Fruit fly (Drosophila melanogaster) whole organism, embryonic: ENCODE data around the gene wuho.

ENCODE experiments used
- ATbp ChIP-seq: fragments of 200-800 bp; sonication (Bioruptor generic); optimal IDR thresholded peaks from 2 replicates; lab custom pipeline; 2017; ENCODE audit warnings: missing biosample characterization, mild to moderate bottlenecking, missing genetic modification characterization, missing genetic modification reagents
- Aef1 ChIP-seq: fragments of 200-800 bp; sonication (Bioruptor generic); IDR thresholded peaks from 3 replicates; pipeline ENCODE4 v1.3.6; 2022; ENCODE audit warnings: missing biosample characterization, missing genetic modification characterization
- Atf6 ChIP-seq: fragments of 200-800 bp; sonication (Bioruptor generic); IDR thresholded peaks from 2 replicates; pipeline ENCODE4 v1.3.6; 2022; ENCODE audit warnings: missing biosample characterization, missing genetic modification characterization
- Awh ChIP-seq: fragments of 200-800 bp; sonication (Bioruptor generic); IDR thresholded peaks from 2 replicates; pipeline ENCODE4, ENCODE4 v1.3.6; 2022; ENCODE audit warnings: missing biosample characterization, missing genetic modification characterization
- Blimp-1 ChIP-seq: fragments of 200-800 bp; sonication (Bioruptor generic); optimal IDR thresholded peaks from 3 replicates; lab custom pipeline; 2018; ENCODE audit warnings: missing biosample characterization, missing genetic modification characterization, mild to moderate bottlenecking, moderate library complexity, missing genetic modification reagents
- CG11504 ChIP-seq: fragments of 200-800 bp; sonication (Bioruptor generic); optimal IDR thresholded peaks from 3 replicates; lab custom pipeline; 2019; ENCODE audit warnings: missing biosample characterization, mild to moderate bottlenecking, missing genetic modification characterization, moderate library complexity
- CG12942 ChIP-seq: fragments of 200-800 bp; sonication (Bioruptor generic); optimal IDR thresholded peaks from 3 replicates; lab custom pipeline; 2016; ENCODE audit warnings: missing biosample characterization, missing genetic modification characterization
- CG15269 ChIP-seq: fragments of 200-800 bp; sonication (Bioruptor generic); optimal IDR thresholded peaks from 2 replicates; lab custom pipeline; 2018; ENCODE audit warnings: missing biosample characterization, mild to moderate bottlenecking, missing genetic modification characterization, moderate library complexity
- CG17802 ChIP-seq: fragments of 200-800 bp; sonication (Bioruptor generic); optimal IDR thresholded peaks from 2 replicates; lab custom pipeline; 2018; ENCODE audit warnings: missing biosample characterization, mild to moderate bottlenecking, missing genetic modification characterization, moderate library complexity
- CG2120 ChIP-seq: fragments of 200-800 bp; sonication (Bioruptor generic); optimal IDR thresholded peaks from 3 replicates; lab custom pipeline; 2016; ENCODE audit warnings: missing biosample characterization, missing genetic modification characterization
- CG2678 ChIP-seq: fragments of 200-800 bp; sonication (Bioruptor generic); optimal IDR thresholded peaks from 3 replicates; lab custom pipeline; 2019; ENCODE audit warnings: missing biosample characterization, mild to moderate bottlenecking, missing genetic modification characterization, moderate library complexity
- CG30403 ChIP-seq: fragments of 200-800 bp; sonication (Bioruptor generic); optimal IDR thresholded peaks from 3 replicates; lab custom pipeline; 2016; ENCODE audit warnings: missing biosample characterization, missing genetic modification characterization
- CG31441 ChIP-seq: fragments of 200-800 bp; sonication (Bioruptor generic); IDR thresholded peaks from 2 replicates; pipeline ENCODE4 v1.3.6; 2022; ENCODE audit warnings: missing biosample characterization, missing genetic modification characterization
- CG4617 ChIP-seq: fragments of 200-800 bp; sonication (Bioruptor generic); optimal IDR thresholded peaks from 3 replicates; lab custom pipeline; 2016; ENCODE audit warnings: missing biosample characterization, missing genetic modification characterization, borderline replicate concordance
- CG7357 ChIP-seq: fragments of 200-800 bp; sonication (Bioruptor generic); IDR thresholded peaks from 3 replicates; pipeline ENCODE4 v1.3.6; 2022; ENCODE audit warnings: missing biosample characterization, missing genetic modification characterization
- CG7556 ChIP-seq: fragments of 200-800 bp; sonication (Bioruptor generic); optimal IDR thresholded peaks from 2 replicates; lab custom pipeline; 2017; ENCODE audit warnings: missing biosample characterization, mild to moderate bottlenecking, missing genetic modification characterization
- CG8290 ChIP-seq, 3 experiments: fragments of 200-800 bp; sonication (Bioruptor generic); optimal IDR thresholded peaks; 2 replicates each; lab custom pipeline; 2016 to 2019; ENCODE audit warnings: missing biosample characterization in 3 of 3, missing genetic modification characterization in 3 of 3, mild to moderate bottlenecking in 2 of 3, moderate library complexity in 1 of 3
- CG9727 ChIP-seq: fragments of 200-800 bp; sonication (Bioruptor generic); optimal IDR thresholded peaks from 3 replicates; lab custom pipeline; 2017; ENCODE audit warnings: missing biosample characterization, mild to moderate bottlenecking, missing genetic modification characterization
- CHES-1-like ChIP-seq: fragments of 200-800 bp; sonication (Bioruptor generic); optimal IDR thresholded peaks from 2 replicates; lab custom pipeline; 2016; ENCODE audit warnings: missing biosample characterization, missing genetic modification characterization
- Deaf1 ChIP-seq: fragments of 200-800 bp; optimal IDR thresholded peaks from 3 replicates; lab custom pipeline; 2019; ENCODE audit warnings: missing biosample characterization, mild to moderate bottlenecking, missing genetic modification characterization, moderate library complexity
- Dref ChIP-seq: fragments of 200-800 bp; sonication (Bioruptor generic); IDR thresholded peaks from 2 replicates; pipeline ENCODE4 v1.3.6; 2022; ENCODE audit warnings: missing biosample characterization, missing genetic modification characterization
- ERR ChIP-seq: fragments of 200-800 bp; sonication (Bioruptor generic); optimal IDR thresholded peaks from 2 replicates; lab custom pipeline; 2016; ENCODE audit warnings: missing biosample characterization, missing genetic modification characterization
- Ets65A ChIP-seq: fragments of 200-800 bp; sonication (Bioruptor generic); peaks from one replicate; lab custom pipeline; 2016; ENCODE audit warnings: missing biosample characterization, missing genetic modification characterization
- Fer1 ChIP-seq: fragments of 200-800 bp; sonication (Bioruptor generic); optimal IDR thresholded peaks from 2 replicates; lab custom pipeline; 2017; ENCODE audit warnings: missing biosample characterization, mild to moderate bottlenecking, missing genetic modification characterization
- Fer3 ChIP-seq: fragments of 200-800 bp; sonication (Bioruptor generic); optimal IDR thresholded peaks from 2 replicates; lab custom pipeline; 2018; ENCODE audit warnings: missing biosample characterization, mild to moderate bottlenecking, missing genetic modification characterization, moderate library complexity
- Hr51 ChIP-seq, 2 experiments: fragments of 200-800 bp; sonication (Bioruptor generic); optimal IDR thresholded peaks; 2 replicates in 1 of 2; 3 replicates in 1 of 2; lab custom pipeline; 2016 to 2018; ENCODE audit warnings: missing biosample characterization in 2 of 2, missing genetic modification characterization in 2 of 2, mild to moderate bottlenecking in 1 of 2, moderate library complexity in 1 of 2
- Kr ChIP-seq: fragments of 200-800 bp; sonication (Bioruptor generic); optimal IDR thresholded peaks from 2 replicates; lab custom pipeline; 2017; ENCODE audit warnings: missing biosample characterization, mild to moderate bottlenecking, missing genetic modification characterization
- Med ChIP-seq: fragments of 200-800 bp; sonication (Bioruptor generic); peaks from one replicate; lab custom pipeline; 2016; ENCODE audit warnings: missing biosample characterization, missing genetic modification characterization, mild to moderate bottlenecking, inconsistent platforms, moderate library complexity
- Rfx ChIP-seq: fragments of 200-800 bp; sonication (Bioruptor generic); IDR thresholded peaks from 2 replicates; pipeline ENCODE4 v1.3.6; 2022; ENCODE audit warnings: missing biosample characterization, missing genetic modification characterization
- Sox100B ChIP-seq: fragments of 200-800 bp; sonication (Bioruptor generic); optimal IDR thresholded peaks from 3 replicates; lab custom pipeline; 2018; ENCODE audit warnings: missing biosample characterization, mild to moderate bottlenecking, missing genetic modification characterization
- bigmax ChIP-seq: fragments of 200-800 bp; sonication (Bioruptor generic); optimal IDR thresholded peaks from 2 replicates; lab custom pipeline; 2018; ENCODE audit warnings: missing biosample characterization, mild to moderate bottlenecking, missing genetic modification characterization
- cg ChIP-seq: fragments of 200-800 bp; sonication (Bioruptor generic); optimal IDR thresholded peaks from 3 replicates; lab custom pipeline; 2019; ENCODE audit warnings: missing biosample characterization, mild to moderate bottlenecking, missing genetic modification characterization, moderate library complexity
- dmrt99B ChIP-seq: fragments of 200-800 bp; sonication (Bioruptor generic); optimal IDR thresholded peaks from 2 replicates; lab custom pipeline; 2018; ENCODE audit warnings: missing biosample characterization, mild to moderate bottlenecking, missing genetic modification characterization, moderate library complexity
- emc ChIP-seq: fragments of 200-800 bp; sonication (Bioruptor generic); optimal IDR thresholded peaks from 2 replicates; lab custom pipeline; 2016; ENCODE audit warnings: missing biosample characterization, missing genetic modification characterization
- esg ChIP-seq: fragments of 200-800 bp; sonication (Bioruptor generic); conservative IDR thresholded peaks from 2 replicates; pipeline ENCODE4 v1.3.6; 2022; ENCODE audit warnings: missing biosample characterization, missing genetic modification characterization
- gsb-n ChIP-seq: fragments of 200-800 bp; sonication (Bioruptor generic); optimal IDR thresholded peaks from 3 replicates; lab custom pipeline; 2018; ENCODE audit warnings: missing biosample characterization, mild to moderate bottlenecking, missing genetic modification characterization
- kni ChIP-seq: fragments of 200-800 bp; sonication (Bioruptor generic); optimal IDR thresholded peaks from 3 replicates; lab custom pipeline; 2017; ENCODE audit warnings: mild to moderate bottlenecking, missing biosample characterization, missing genetic modification reagents, missing genetic modification characterization
- lab ChIP-seq: fragments of 200-800 bp; sonication (Bioruptor generic); optimal IDR thresholded peaks from 3 replicates; lab custom pipeline; 2017; ENCODE audit warnings: missing biosample characterization, missing genetic modification characterization, mild to moderate bottlenecking, moderate library complexity, missing genetic modification reagents
- nmo ChIP-seq: fragments of 200-800 bp; sonication (Bioruptor generic); optimal IDR thresholded peaks from 2 replicates; lab custom pipeline; 2018; ENCODE audit warnings: missing biosample characterization, mild to moderate bottlenecking, missing genetic modification characterization, moderate library complexity
- phol ChIP-seq: fragments of 200-800 bp; sonication (Bioruptor generic); optimal IDR thresholded peaks from 3 replicates; lab custom pipeline; 2018; ENCODE audit warnings: missing biosample characterization, mild to moderate bottlenecking, missing genetic modification characterization, moderate library complexity
- row ChIP-seq: fragments of 200-800 bp; sonication (Bioruptor generic); IDR thresholded peaks from 3 replicates; pipeline ENCODE4 v1.3.6; 2022; ENCODE audit warnings: missing biosample characterization, missing genetic modification characterization
- salm ChIP-seq: fragments of 200-800 bp; sonication (Bioruptor generic); optimal IDR thresholded peaks from 2 replicates; lab custom pipeline; 2018; ENCODE audit warnings: missing biosample characterization, mild to moderate bottlenecking, missing genetic modification characterization
- sens ChIP-seq: fragments of 200-800 bp; sonication (Bioruptor generic); peaks from one replicate; lab custom pipeline; 2016; ENCODE audit warnings: missing biosample characterization, missing genetic modification characterization
- slbo ChIP-seq: fragments of 200-800 bp; sonication (Bioruptor generic); IDR thresholded peaks from 2 replicates; pipeline ENCODE4 v1.3.6; 2022; ENCODE audit warnings: missing biosample characterization, missing genetic modification characterization
- slp2 ChIP-seq: fragments of 200-800 bp; sonication (Bioruptor generic); optimal IDR thresholded peaks from 2 replicates; lab custom pipeline; 2016; ENCODE audit warnings: missing biosample characterization, missing genetic modification characterization
- tin ChIP-seq: fragments of 200-800 bp; sonication (Bioruptor generic); optimal IDR thresholded peaks from 3 replicates; lab custom pipeline; 2016; ENCODE audit warnings: missing biosample characterization, missing genetic modification characterization
- unpg ChIP-seq: fragments of 200-800 bp; sonication (Bioruptor generic); optimal IDR thresholded peaks from 3 replicates; lab custom pipeline; 2018; ENCODE audit warnings: missing biosample characterization, mild to moderate bottlenecking, missing genetic modification characterization, moderate library complexity
- vfl ChIP-seq: fragments of 200-800 bp; sonication (Bioruptor generic); optimal IDR thresholded peaks from 2 replicates; lab custom pipeline; 2016; ENCODE audit warnings: missing biosample characterization, missing genetic modification characterization

The wuho gene

DNA sequence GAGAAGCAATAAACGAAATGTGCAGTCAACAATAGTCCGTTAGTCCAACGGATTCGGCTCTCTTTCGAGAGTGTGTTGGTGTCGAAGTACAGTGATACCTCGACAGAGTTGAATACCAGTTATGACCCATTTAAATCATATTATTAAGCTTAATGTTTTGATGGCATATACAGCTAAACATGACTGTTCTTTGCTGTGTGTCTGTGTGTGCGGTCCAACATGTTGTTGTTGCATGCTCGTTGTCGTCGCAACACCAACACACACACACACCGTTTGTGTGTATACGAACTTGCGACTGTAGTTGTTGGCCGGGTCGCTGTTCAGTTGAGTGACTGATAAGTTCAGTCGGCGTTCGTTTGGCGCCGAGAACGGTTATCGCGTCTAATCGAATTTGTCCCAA lies 21.0 kb downstream of the wuho start, which contains the start of gene CG15894 (continued):
- peak; percentile 5 for TF ChIP-seq kni (GFP tag; lab: Kevin White, UChicago)
- TF ChIP-seq Deaf1: peak; percentile 39
- no peak for TF ChIP-seq slp2 (GFP tag; lab: Kevin White, UChicago)
- no peak for TF ChIP-seq Dref (GFP tag; lab: Robert Waterston, UW)
- TF ChIP-seq CG2678 (tag; lab: Kevin White, UChicago): peak; percentile 26
- peak; percentile 30; the same call in 1 of the 2 replicates for TF ChIP-seq Rfx (GFP tag; lab: Robert Waterston, UW)
- TF ChIP-seq Aef1 (GFP tag; lab: Robert Waterston, UW): no peak
- peak; percentile 62 for TF ChIP-seq cg (GFP tag; lab: Kevin White, UChicago)
- peak; percentile 68 for TF ChIP-seq sens (GFP tag; lab: Kevin White, UChicago)
- peak; percentile 14 for TF ChIP-seq CG15269

DNA sequence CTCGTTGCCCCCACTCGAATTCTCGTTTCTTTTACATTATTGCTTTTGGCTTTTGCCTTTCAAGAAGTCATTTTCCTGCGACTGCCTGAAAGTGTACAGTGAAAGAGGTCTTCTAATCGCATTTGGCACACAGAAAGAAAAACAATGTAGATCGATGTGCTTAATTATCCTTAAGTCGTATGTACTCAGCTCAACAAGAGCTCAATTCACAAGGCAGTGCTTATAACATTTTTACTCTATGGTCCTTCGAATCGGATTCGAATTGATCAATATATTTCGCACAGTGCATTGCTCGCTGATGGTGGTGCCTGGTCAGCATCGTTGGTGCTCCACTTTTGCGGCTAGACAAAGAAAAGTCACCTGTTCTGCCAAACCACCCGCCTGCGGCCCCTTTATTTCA lies 22.5 kb downstream of the wuho start:
- TF ChIP-seq ERR (GFP tag; lab: Kevin White, UChicago) (no peak), unpg (GFP tag; lab: Kevin White, UChicago) (peak; percentile 19), bigmax (GFP tag; lab: Kevin White, UChicago) (no peak), CG17802 (tag; lab: Kevin White, UChicago) (no peak), tin (GFP tag; lab: Kevin White, UChicago) (no peak), vfl (GFP tag; lab: Kevin White, UChicago) (no peak), CHES-1-like (no peak), Fer3 (tag; lab: Kevin White, UChicago) (peak; percentile 11), Awh (no peak), esg (GFP tag; lab: Robert Waterston, UW) (0 out of 2 replicates have a peak, but pooled peaks have one; percentile 6), Hr51 (GFP tag; optimal IDR thresholded peaks at IDR 0.05; lab: Kevin White, UChicago) (peak in 1 of 2 experiments; percentile 46), Med (GFP tag; lab: Kevin White, UChicago) (peak; percentile 82), CG11504 (tag; lab: Kevin White, UChicago) (peak; percentile 51), dmrt99B (tag; lab: Kevin White, UChicago) (peak; percentile 51), gsb-n (tag; lab: Kevin White, UChicago) (no peak), CG12942 (GFP tag; lab: Kevin White, UChicago) (no peak), row (GFP tag; lab: Robert Waterston, UW) (peak; percentile 49; the same call in 2 of the 3 replicates), phol (tag; lab: Kevin White, UChicago) (peak; percentile 17), ATbp (GFP tag; lab: Kevin White, UChicago) (peak; percentile 35), CG9727 (GFP tag; lab: Kevin White, UChicago) (no peak), nmo (peak; percentile 19), CG7357 (GFP tag; lab: Robert Waterston, UW) (0 out of 3 replicates have a peak, but pooled peaks have one; percentile 12), CG2678 (tag; lab: Kevin White, UChicago) (peak; percentile 47), CG30403 (GFP tag; lab: Kevin White, UChicago) (peak; percentile 14), CG8290 (GFP tag; optimal IDR thresholded peaks at IDR 0.05; lab: Kevin White, UChicago) (no peak), CG8290 (tag; optimal IDR thresholded peaks at IDR 0.05; lab: Kevin White, UChicago) (peak in 1 of 2 experiments; percentile 74), emc (GFP tag; lab: Kevin White, UChicago) (peak; percentile 19), CG2120 (GFP tag; lab: Kevin White, UChicago) (peak; percentile 32), Kr (no peak), CG4617 (no peak), salm (tag; lab: Kevin White, UChicago) (no peak), Fer1 (GFP tag; lab: Kevin White, UChicago) (peak; percentile 22), Sox100B (no peak), Blimp-1 (GFP tag; lab: Kevin White, UChicago) (peak; percentile 5), CG15269 (peak; percentile 32), Ets65A (GFP tag; lab: Kevin White, UChicago) (peak; percentile 94), CG31441 (no peak), CG7556 (GFP tag; lab: Kevin White, UChicago) (peak; percentile 13), lab (GFP tag; lab: Kevin White, UChicago) (peak; percentile 48), slbo (peak; percentile 40), Atf6 (GFP tag; lab: Robert Waterston, UW) (no peak)
